Worm (Caenorhabditis elegans): ENCODE data around the gene him-5.

DNA sequence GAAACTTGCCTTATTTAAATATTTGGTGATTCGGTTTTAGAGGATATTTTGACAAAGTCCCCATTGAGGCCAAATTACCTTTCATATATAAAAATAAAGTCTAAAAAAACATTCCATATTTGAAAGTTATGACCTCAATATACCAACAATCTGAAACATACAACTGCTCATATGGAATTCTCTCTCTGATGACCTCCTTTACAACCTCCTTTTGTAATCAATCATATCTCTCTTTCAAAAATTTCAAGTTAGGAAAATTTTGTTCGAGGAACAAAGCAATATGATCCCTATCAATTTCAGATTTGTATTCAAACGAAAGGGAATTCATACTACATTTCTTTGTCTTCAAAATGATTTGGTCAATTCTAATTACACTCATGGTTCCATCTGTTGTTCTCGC lies 10.7 kb upstream of the him-5 start, which contains the start of gene D1086.6:
- TF ChIP-seq sea-2 (GFP tag; optimal IDR thresholded peaks at IDR 0.05) (no peak), ztf-4 (tag; optimal IDR thresholded peaks at IDR 0.05) (no peak), ceh-16 (tag; optimal IDR thresholded peaks at IDR 0.05) (no peak), ZK546.5 (tag; optimal IDR thresholded peaks at IDR 0.05) (no peak), ama-1 (optimal IDR thresholded peaks at IDR 0.05) (no peak), nhr-11 (tag; optimal IDR thresholded peaks at IDR 0.05) (no peak), nhr-23 (tag; optimal IDR thresholded peaks at IDR 0.05) (no peak), unc-62 (GFP tag; optimal IDR thresholded peaks at IDR 0.05) (no peak), nhr-237 (tag; optimal IDR thresholded peaks at IDR 0.05) (no peak), nhr-77 (tag; optimal IDR thresholded peaks at IDR 0.05) (no peak)
